Fruit fly (Drosophila melanogaster) whole organism, pupa: ENCODE measurements around the gene CG3708.

Experiments
- CG10348 ChIP-seq: fragments of 200-800 bp; sonication (Bioruptor generic); IDR thresholded peaks from 2 replicates; pipeline ENCODE4 v1.3.6; 2022; ENCODE audit warnings: missing biosample characterization, missing genetic modification characterization
- CG12605 ChIP-seq: fragments of 200-800 bp; sonication (Bioruptor generic); IDR thresholded peaks from 2 replicates; pipeline ENCODE4 v1.3.6; 2022; ENCODE audit warnings: missing biosample characterization, missing genetic modification characterization
- CG13204 ChIP-seq: fragments of 200-800 bp; sonication (Bioruptor generic); optimal IDR thresholded peaks from 2 replicates; lab custom pipeline; 2018; ENCODE audit warnings: missing biosample characterization, mild to moderate bottlenecking, missing genetic modification characterization, moderate library complexity
- CG14655 ChIP-seq: fragments of 200-800 bp; sonication (Bioruptor generic); optimal IDR thresholded peaks from 3 replicates; lab custom pipeline; 2017; ENCODE audit warnings: mild to moderate bottlenecking, missing biosample characterization, missing genetic modification reagents, missing genetic modification characterization
- CG15710 ChIP-seq: fragments of 200-800 bp; sonication (Bioruptor generic); optimal IDR thresholded peaks from 2 replicates; lab custom pipeline; 2018; ENCODE audit warnings: missing biosample characterization, mild to moderate bottlenecking, missing genetic modification characterization, moderate library complexity
- CG17806 ChIP-seq: fragments of 200-800 bp; sonication (Bioruptor generic); optimal IDR thresholded peaks from 2 replicates; lab custom pipeline; 2018; ENCODE audit warnings: missing biosample characterization, mild to moderate bottlenecking, missing genetic modification characterization, moderate library complexity
- CG32121 ChIP-seq: fragments of 200-800 bp; sonication (Bioruptor generic); IDR thresholded peaks from 2 replicates; pipeline ENCODE4 v1.3.6; 2022; ENCODE audit warnings: missing biosample characterization, missing genetic modification characterization
- CG34367 ChIP-seq: fragments of 200-800 bp; sonication (Bioruptor generic); optimal IDR thresholded peaks from 2 replicates; lab custom pipeline; 2018; ENCODE audit warnings: missing biosample characterization, mild to moderate bottlenecking, missing genetic modification characterization
- CG4496 ChIP-seq: fragments of 200-800 bp; sonication (Bioruptor generic); IDR thresholded peaks from 3 replicates; pipeline ENCODE4 v1.3.6; 2022; ENCODE audit warnings: missing biosample characterization, missing genetic modification characterization
- CG8159 ChIP-seq: fragments of 200-800 bp; sonication (Bioruptor generic); optimal IDR thresholded peaks from 3 replicates; lab custom pipeline; 2018; ENCODE audit warnings: missing biosample characterization, mild to moderate bottlenecking, missing genetic modification characterization, moderate library complexity
- CG8301 ChIP-seq: fragments of 200-800 bp; sonication (Bioruptor generic); optimal IDR thresholded peaks from 2 replicates; lab custom pipeline; 2018; ENCODE audit warnings: missing biosample characterization, mild to moderate bottlenecking, missing genetic modification characterization
- CG9948 ChIP-seq: fragments of 200-800 bp; sonication (Bioruptor generic); optimal IDR thresholded peaks from 2 replicates; lab custom pipeline; 2018; ENCODE audit warnings: missing biosample characterization, mild to moderate bottlenecking, missing genetic modification characterization, moderate library complexity
- D1 ChIP-seq: fragments of 200-800 bp; sonication (Bioruptor generic); optimal IDR thresholded peaks from 2 replicates; lab custom pipeline; 2018; ENCODE audit warnings: missing biosample characterization, mild to moderate bottlenecking, missing genetic modification characterization, moderate library complexity
- EcR ChIP-seq: fragments of 200-800 bp; sonication (Bioruptor generic); optimal IDR thresholded peaks from 3 replicates; lab custom pipeline; 2019; ENCODE audit warnings: missing biosample characterization, missing genetic modification characterization, mild to moderate bottlenecking, moderate library complexity, missing genetic modification reagents
- Ets98B ChIP-seq: fragments of 200-800 bp; sonication (Bioruptor generic); IDR thresholded peaks from 2 replicates; pipeline ENCODE4 v1.3.6; 2022; ENCODE audit warnings: missing biosample characterization, missing genetic modification characterization
- Pif1A ChIP-seq: fragments of 200-800 bp; sonication (Bioruptor generic); optimal IDR thresholded peaks from 3 replicates; lab custom pipeline; 2016; ENCODE audit warnings: missing biosample characterization, missing genetic modification characterization
- Pif1B ChIP-seq: fragments of 200-800 bp; sonication (Bioruptor generic); optimal IDR thresholded peaks from 3 replicates; lab custom pipeline; 2016; ENCODE audit warnings: missing biosample characterization, missing genetic modification characterization
- Snoo ChIP-seq: fragments of 200-800 bp; sonication (Bioruptor generic); optimal IDR thresholded peaks from 3 replicates; lab custom pipeline; 2017; ENCODE audit warnings: missing biosample characterization, mild to moderate bottlenecking, missing genetic modification characterization, inconsistent platforms
- fd96Ca ChIP-seq: fragments of 200-800 bp; sonication (Bioruptor generic); IDR thresholded peaks from 3 replicates; pipeline ENCODE4 v1.3.6; 2022; ENCODE audit warnings: missing biosample characterization, missing genetic modification characterization
- gl ChIP-seq: fragments of 200-800 bp; sonication (Bioruptor generic); optimal IDR thresholded peaks from 2 replicates; lab custom pipeline; 2018; ENCODE audit warnings: missing biosample characterization, mild to moderate bottlenecking, missing genetic modification characterization
- rn ChIP-seq: fragments of 200-800 bp; sonication (Bioruptor generic); IDR thresholded peaks from 2 replicates; pipeline ENCODE4 v1.3.6; 2022; ENCODE audit warnings: missing biosample characterization, missing genetic modification characterization

CG3708 gene

dm6 chrX:930048-930800 is at the start of gene CG3708:
Gene CG3708 (minus strand): TSS chrX:930098.
- TF ChIP-seq CG13204 (GFP tag; lab: Kevin White, UChicago), result no peak
- no peak for TF ChIP-seq CG34367 (tag; lab: Kevin White, UChicago)

dm6 chrX:966818-967217 is 36.9 kb upstream of the CG3708 start:
- no peak for TF ChIP-seq CG12605
- TF ChIP-seq CG15710 (tag; lab: Kevin White, UChicago), result peak; percentile 19
- no peak for TF ChIP-seq Pif1B
- no peak for TF ChIP-seq gl (tag; lab: Kevin White, UChicago)
- TF ChIP-seq CG8159 (tag; lab: Kevin White, UChicago), result peak; percentile 24
- TF ChIP-seq CG14655, result peak; percentile 7

dm6 chrX:964012-964411 is 34.1 kb upstream of the CG3708 start:
- TF ChIP-seq gl (tag; lab: Kevin White, UChicago) (no peak), CG10348 (GFP tag; lab: Robert Waterston, UW) (no peak), Snoo (tag; lab: Kevin White, UChicago) (no peak), CG32121 (GFP tag; lab: Robert Waterston, UW) (no peak), Ets98B (GFP tag; lab: Robert Waterston, UW) (no peak), CG12605 (no peak), CG15710 (tag; lab: Kevin White, UChicago) (no peak), CG8301 (tag; lab: Kevin White, UChicago) (no peak), Pif1B (no peak), CG8159 (tag; lab: Kevin White, UChicago) (no peak), rn (GFP tag; lab: Robert Waterston, UW) (no peak), fd96Ca (GFP tag; lab: Robert Waterston, UW) (no peak), D1 (tag; lab: Kevin White, UChicago) (no peak), CG4496 (no peak)
- TF ChIP-seq, all 21 proteins: peak for 0

dm6 chrX:955873-956272 is 26.0 kb upstream of the CG3708 start:
- TF ChIP-seq CG10348 (GFP tag; lab: Robert Waterston, UW) (no peak), Snoo (tag; lab: Kevin White, UChicago) (no peak), CG17806 (tag; lab: Kevin White, UChicago) (peak; percentile 15), CG13204 (GFP tag; lab: Kevin White, UChicago) (no peak), Pif1B (no peak), gl (tag; lab: Kevin White, UChicago) (no peak), Pif1A (GFP tag; lab: Kevin White, UChicago) (no peak), Ets98B (GFP tag; lab: Robert Waterston, UW) (no peak), CG32121 (GFP tag; lab: Robert Waterston, UW) (no peak), fd96Ca (GFP tag; lab: Robert Waterston, UW) (no peak), CG12605 (no peak), CG9948 (tag; lab: Kevin White, UChicago) (peak; percentile 1), CG8301 (tag; lab: Kevin White, UChicago) (no peak), D1 (tag; lab: Kevin White, UChicago) (no peak), CG15710 (tag; lab: Kevin White, UChicago) (no peak), CG14655 (peak; percentile 19), rn (GFP tag; lab: Robert Waterston, UW) (no peak), CG8159 (tag; lab: Kevin White, UChicago) (peak; percentile 27), CG34367 (tag; lab: Kevin White, UChicago) (no peak), CG4496 (0 out of 3 replicates have a peak, but pooled peaks have one; percentile 17), EcR (GFP tag; lab: Kevin White, UChicago) (no peak)

dm6 chrX:953807-954206 is 23.9 kb upstream of the CG3708 start:
- TF ChIP-seq CG17806 (tag; lab: Kevin White, UChicago), result no peak
- TF ChIP-seq gl (tag; lab: Kevin White, UChicago), result no peak
- no peak for TF ChIP-seq CG32121 (GFP tag; lab: Robert Waterston, UW)
- TF ChIP-seq CG13204 (GFP tag; lab: Kevin White, UChicago), result no peak
- no peak for TF ChIP-seq CG34367 (tag; lab: Kevin White, UChicago)
- no peak for TF ChIP-seq CG10348 (GFP tag; lab: Robert Waterston, UW)
- no peak for TF ChIP-seq CG8159 (tag; lab: Kevin White, UChicago)
- no peak for TF ChIP-seq CG8301 (tag; lab: Kevin White, UChicago)
- TF ChIP-seq EcR (GFP tag; lab: Kevin White, UChicago), result no peak
- TF ChIP-seq CG9948 (tag; lab: Kevin White, UChicago), result no peak
- no peak for TF ChIP-seq CG15710 (tag; lab: Kevin White, UChicago)
- TF ChIP-seq CG4496, result no peak
- TF ChIP-seq Snoo (tag; lab: Kevin White, UChicago), result no peak

- TF ChIP-seq EcR (GFP tag; lab: Kevin White, UChicago) (no peak), CG32121 (GFP tag; lab: Robert Waterston, UW) (no peak)
Measured at dm6 chrX:951800-952199, 21.9 kb upstream of the CG3708 start, which contains the start of gene CG3690. Gene CG3690 (minus strand): TSS chrX:951900.
